Worm (Caenorhabditis elegans): ENCODE results near the gene folt-2.

DNA sequence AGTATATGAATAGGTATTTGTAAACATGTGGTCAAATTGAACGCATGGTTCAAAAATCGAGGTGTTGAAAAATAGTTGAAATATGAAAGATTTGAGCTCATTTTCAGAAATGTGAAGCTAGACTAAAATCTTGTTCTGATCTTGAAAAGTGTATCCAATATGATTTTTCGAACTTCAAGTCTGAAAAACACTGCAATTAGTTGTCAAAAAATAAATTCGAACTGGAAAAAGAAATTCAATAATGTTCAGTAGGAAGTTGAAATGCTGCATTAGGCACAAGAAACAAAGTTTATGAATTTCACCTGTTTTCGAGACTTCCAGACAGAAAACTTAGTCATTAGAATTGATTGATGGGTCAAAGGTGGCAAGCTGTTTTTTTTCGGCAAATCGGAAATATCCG lies 13.9 kb downstream of the folt-2 start, which contains the start of gene srh-270:
- TF ChIP-seq fkh-10 (GFP tag; optimal IDR thresholded peaks at IDR 0.05) = no peak
- TF ChIP-seq lin-15B (tag; optimal IDR thresholded peaks at IDR 0.05) = no peak
- no peak for TF ChIP-seq pqm-1 (tag; optimal IDR thresholded peaks at IDR 0.05)
- TF ChIP-seq ztf-11 (tag; optimal IDR thresholded peaks at IDR 0.05) = no peak
- TF ChIP-seq Y48G9A.11 (GFP tag; IDR thresholded peaks at IDR 0.05) = no peak
- TF ChIP-seq php-3 (GFP tag; IDR thresholded peaks at IDR 0.05) = no peak
- TF ChIP-seq lin-39 (tag; optimal IDR thresholded peaks at IDR 0.05) = no peak
- no peak for TF ChIP-seq unc-130 (GFP tag; optimal IDR thresholded peaks at IDR 0.05)
- no peak for TF ChIP-seq F26F4.8 (GFP tag; conservative IDR thresholded peaks at IDR 0.05)
- no peak for TF ChIP-seq nhr-237 (tag; optimal IDR thresholded peaks at IDR 0.05)
- no peak for TF ChIP-seq pha-4 (GFP tag; IDR thresholded peaks at IDR 0.05)
- no peak for TF ChIP-seq pha-4 (tag; optimal IDR thresholded peaks at IDR 0.05)
- no peak for TF ChIP-seq Y5F2A.4 (GFP tag; optimal IDR thresholded peaks at IDR 0.05)
- TF ChIP-seq T20F7.1 (GFP tag; optimal IDR thresholded peaks at IDR 0.05) = no peak

Measured in whole organism, L4 larva.